Worm (Caenorhabditis elegans) whole organism, midembryonic: ENCODE data around the gene C44F1.1.

Source experiments
- T22C8.4 ChIP-seq: fragments of 200-800 bp; sonication (Bioruptor generic); IDR thresholded peaks from 2 replicates; pipeline ENCODE4 v1.3.6; 2022; ENCODE audit warnings: missing genetic modification characterization, missing compliant biosample characterization
- cog-1 ChIP-seq: sonication (generic microtip); optimal IDR thresholded peaks from 2 replicates; lab custom pipeline; 2016; ENCODE audit warnings: missing genetic modification characterization, missing compliant biosample characterization
- flt-1 ChIP-seq: fragments of 200-800 bp; sonication (Bioruptor generic); IDR thresholded peaks from 2 replicates; pipeline ENCODE4 v1.3.6; 2022; ENCODE audit warnings: missing genetic modification characterization, missing compliant biosample characterization
- klf-2 ChIP-seq: fragments of 200-800 bp; sonication (Bioruptor generic); conservative IDR thresholded peaks from 2 replicates; pipeline ENCODE4 v1.3.6; 2022; ENCODE audit warnings: missing genetic modification reagents, missing genetic modification characterization, missing compliant biosample characterization
- med-1 ChIP-seq: sonication (generic microtip); optimal IDR thresholded peaks from 2 replicates; lab custom pipeline; 2017; ENCODE audit warnings: missing genetic modification characterization, mild to moderate bottlenecking, missing compliant biosample characterization, antibody characterized with exemption, missing genetic modification reagents; ENCODE audit not compliant: insufficient read depth
- ref-1 ChIP-seq: fragments of 200-800 bp; sonication (Bioruptor generic); conservative IDR thresholded peaks from 2 replicates; pipeline ENCODE4 v1.3.6; 2022; ENCODE audit warnings: missing genetic modification reagents, missing genetic modification characterization, missing compliant biosample characterization
- tab-1 ChIP-seq: fragments of 200-800 bp; sonication (Bioruptor generic); IDR thresholded peaks from 2 replicates; pipeline ENCODE4 v1.3.6; 2022; ENCODE audit warnings: missing genetic modification characterization, missing compliant biosample characterization
- ztf-23 ChIP-seq: fragments of 200-800 bp; sonication (Bioruptor generic); IDR thresholded peaks from 2 replicates; pipeline ENCODE4 v1.3.6; 2022; ENCODE audit warnings: missing genetic modification reagents, missing genetic modification characterization, missing compliant biosample characterization
- ztf-29 ChIP-seq: fragments of 200-800 bp; sonication (Bioruptor generic); IDR thresholded peaks from 2 replicates; pipeline ENCODE4 v1.3.6; 2022; ENCODE audit warnings: missing genetic modification reagents, missing genetic modification characterization, missing compliant biosample characterization

Gene C44F1.1

ce11 chrIII:3800934-3801252 lies 35.5 kb upstream of the C44F1.1 start:
- TF ChIP-seq cog-1 (no peak), klf-2 (no peak), flt-1 (GFP tag; lab: Robert Waterston, UW) (no peak), ref-1 (GFP tag; lab: Robert Waterston, UW) (no peak), ztf-29 (GFP tag; lab: Robert Waterston, UW) (no peak), T22C8.4 (no peak), ztf-23 (GFP tag; lab: Robert Waterston, UW) (no peak), tab-1 (GFP tag; lab: Robert Waterston, UW) (no peak), med-1 (GFP tag; lab: Kevin White, UChicago) (no peak)

ce11 chrIII:3800240-3800933 lies 35.0 kb upstream of the C44F1.1 start, which contains the start of gene mtm-3:
Gene mtm-3, minus strand, starts transcription at chrIII:3800467.
- TF ChIP-seq klf-2, result no peak
- TF ChIP-seq T22C8.4, result no peak
- TF ChIP-seq ref-1 (GFP tag; lab: Robert Waterston, UW), result no peak
- TF ChIP-seq tab-1 (GFP tag; lab: Robert Waterston, UW), result no peak
- TF ChIP-seq med-1 (GFP tag; lab: Kevin White, UChicago), result no peak
- TF ChIP-seq ztf-29 (GFP tag; lab: Robert Waterston, UW), result no peak
- no peak for TF ChIP-seq ztf-23 (GFP tag; lab: Robert Waterston, UW)
- TF ChIP-seq flt-1 (GFP tag; lab: Robert Waterston, UW), result no peak
- no peak for TF ChIP-seq cog-1

- TF ChIP-seq ztf-23 (GFP tag; lab: Robert Waterston, UW), result 0 out of 2 replicates have a peak, but pooled peaks have one; percentile 34
- TF ChIP-seq tab-1 (GFP tag; lab: Robert Waterston, UW), result no peak
Measured at ce11 chrIII:3799213-3799612, 33.9 kb upstream of the C44F1.1 start.

ce11 chrIII:3798416-3798815 lies 33.1 kb upstream of the C44F1.1 start:
- TF ChIP-seq flt-1 (GFP tag; lab: Robert Waterston, UW), result no peak
- TF ChIP-seq cog-1, result no peak
- TF ChIP-seq ref-1 (GFP tag; lab: Robert Waterston, UW), result no peak
- no peak for TF ChIP-seq klf-2
- no peak for TF ChIP-seq med-1 (GFP tag; lab: Kevin White, UChicago)
- no peak for TF ChIP-seq T22C8.4
- no peak for TF ChIP-seq ztf-29 (GFP tag; lab: Robert Waterston, UW)
- TF ChIP-seq tab-1 (GFP tag; lab: Robert Waterston, UW), result no peak

ce11 chrIII:3797180-3798026 lies 32.0 kb upstream of the C44F1.1 start:
- TF ChIP-seq T22C8.4 (0 out of 2 replicates have a peak, but pooled peaks have one; percentile 8), ztf-23 (GFP tag; lab: Robert Waterston, UW) (no peak)

- TF ChIP-seq ztf-23 (GFP tag; lab: Robert Waterston, UW), result no peak
- TF ChIP-seq med-1 (GFP tag; lab: Kevin White, UChicago), result no peak
- TF ChIP-seq ref-1 (GFP tag; lab: Robert Waterston, UW), result no peak
- TF ChIP-seq flt-1 (GFP tag; lab: Robert Waterston, UW), result no peak
- TF ChIP-seq klf-2, result no peak
- TF ChIP-seq cog-1, result no peak
- TF ChIP-seq T22C8.4, result no peak
- no peak for TF ChIP-seq tab-1 (GFP tag; lab: Robert Waterston, UW)
- no peak for TF ChIP-seq ztf-29 (GFP tag; lab: Robert Waterston, UW)
Measured at ce11 chrIII:3795933-3796332, 30.6 kb upstream of the C44F1.1 start.

ce11 chrIII:3790855-3791254 lies 25.5 kb upstream of the C44F1.1 start:
- TF ChIP-seq med-1 (GFP tag; lab: Kevin White, UChicago) (no peak), cog-1 (no peak), tab-1 (GFP tag; lab: Robert Waterston, UW) (no peak), ztf-29 (GFP tag; lab: Robert Waterston, UW) (no peak), klf-2 (no peak), ref-1 (GFP tag; lab: Robert Waterston, UW) (no peak), T22C8.4 (no peak), ztf-23 (GFP tag; lab: Robert Waterston, UW) (no peak), flt-1 (GFP tag; lab: Robert Waterston, UW) (no peak)

ce11 chrIII:3789688-3790371 lies 24.5 kb upstream of the C44F1.1 start:
- TF ChIP-seq ztf-23 (GFP tag; lab: Robert Waterston, UW), result no peak

- TF ChIP-seq med-1 (GFP tag; lab: Kevin White, UChicago) (no peak), tab-1 (GFP tag; lab: Robert Waterston, UW) (0 out of 2 replicates have a peak, but pooled peaks have one; percentile 27), cog-1 (no peak), ref-1 (GFP tag; lab: Robert Waterston, UW) (no peak), ztf-29 (GFP tag; lab: Robert Waterston, UW) (no peak)
Measured at ce11 chrIII:3786427-3786935, 21.1 kb upstream of the C44F1.1 start, which contains the start of gene acy-3. Gene acy-3, minus strand, starts transcription at chrIII:3786477.
